Fruit fly (Drosophila melanogaster) whole organism, embryonic: ENCODE data around the gene hng2.

ENCODE experiments used
- Bdp1 ChIP-seq: fragments of 200-800 bp; sonication (Bioruptor generic); optimal IDR thresholded peaks from 3 replicates; lab custom pipeline; 2016; ENCODE audit warnings: missing biosample characterization, missing genetic modification characterization
- CG1024 ChIP-seq: fragments of 200-800 bp; sonication (Bioruptor generic); IDR thresholded peaks from 2 replicates; pipeline ENCODE4 v1.3.6; 2022; ENCODE audit warnings: missing biosample characterization, missing genetic modification characterization
- CG10321 ChIP-seq: fragments of 200-800 bp; sonication (Bioruptor generic); IDR thresholded peaks from 2 replicates; pipeline ENCODE4 v1.3.6; 2022; ENCODE audit warnings: missing biosample characterization, missing genetic modification characterization
- CG11456 ChIP-seq: fragments of 200-800 bp; sonication (Bioruptor generic); IDR thresholded peaks from 3 replicates; pipeline ENCODE4 v1.3.6; 2022; ENCODE audit warnings: missing biosample characterization, missing genetic modification characterization
- CG12071 ChIP-seq: fragments of 200-800 bp; sonication (Bioruptor generic); optimal IDR thresholded peaks from 3 replicates; lab custom pipeline; 2018; ENCODE audit warnings: missing biosample characterization, mild to moderate bottlenecking, missing genetic modification characterization
- CG13894 ChIP-seq: fragments of 200-800 bp; sonication (Bioruptor generic); optimal IDR thresholded peaks from 3 replicates; lab custom pipeline; 2018; ENCODE audit warnings: missing biosample characterization, mild to moderate bottlenecking, missing genetic modification characterization, moderate library complexity
- CG14441 ChIP-seq: fragments of 200-800 bp; sonication (Bioruptor generic); IDR thresholded peaks from 2 replicates; pipeline ENCODE4 v1.3.6; 2022; ENCODE audit warnings: missing biosample characterization, missing genetic modification characterization
- CG1602 ChIP-seq: fragments of 200-800 bp; sonication (Bioruptor generic); optimal IDR thresholded peaks from 3 replicates; lab custom pipeline; 2016; ENCODE audit warnings: missing biosample characterization, missing genetic modification characterization
- CG16779 ChIP-seq: fragments of 200-800 bp; sonication (Bioruptor generic); IDR thresholded peaks from 2 replicates; pipeline ENCODE4 v1.3.6; 2022; ENCODE audit warnings: missing biosample characterization, missing genetic modification characterization
- CG17361 ChIP-seq: fragments of 200-800 bp; sonication (Bioruptor generic); IDR thresholded peaks from 3 replicates; pipeline ENCODE4 v1.3.6; 2022; ENCODE audit warnings: missing biosample characterization, missing genetic modification characterization
- CG18476 ChIP-seq: fragments of 200-800 bp; sonication (Bioruptor generic); optimal IDR thresholded peaks from 2 replicates; lab custom pipeline; 2016; ENCODE audit warnings: missing biosample characterization, mild to moderate bottlenecking, missing genetic modification characterization
- CG2116 ChIP-seq: fragments of 200-800 bp; sonication (Bioruptor generic); optimal IDR thresholded peaks from 3 replicates; lab custom pipeline; 2018; ENCODE audit warnings: missing biosample characterization, mild to moderate bottlenecking, missing genetic modification characterization
- CG2678 ChIP-seq: fragments of 200-800 bp; sonication (Bioruptor generic); optimal IDR thresholded peaks from 3 replicates; lab custom pipeline; 2019; ENCODE audit warnings: missing biosample characterization, mild to moderate bottlenecking, missing genetic modification characterization, moderate library complexity
- CG2875 ChIP-seq: fragments of 200-800 bp; sonication (Bioruptor generic); optimal IDR thresholded peaks from 2 replicates; lab custom pipeline; 2017; ENCODE audit warnings: missing biosample characterization, mild to moderate bottlenecking, missing genetic modification characterization, missing genetic modification reagents
- CG3407 ChIP-seq: fragments of 200-800 bp; sonication (Bioruptor generic); optimal IDR thresholded peaks from 2 replicates; lab custom pipeline; 2018; ENCODE audit warnings: missing biosample characterization, mild to moderate bottlenecking, missing genetic modification characterization
- CG6791 ChIP-seq: fragments of 200-800 bp; sonication (Bioruptor generic); IDR thresholded peaks from 3 replicates; pipeline ENCODE4 v1.3.6; 2022; ENCODE audit warnings: missing biosample characterization, missing genetic modification characterization; ENCODE audit not compliant: partially characterized antibody
- CG9797 ChIP-seq: fragments of 200-800 bp; sonication (Bioruptor generic); optimal IDR thresholded peaks from 3 replicates; lab custom pipeline; 2018; ENCODE audit warnings: missing biosample characterization, mild to moderate bottlenecking, missing genetic modification characterization
- CkIIα-i1 ChIP-seq: fragments of 200-800 bp; sonication (Bioruptor generic); IDR thresholded peaks from 2 replicates; pipeline ENCODE4 v1.3.6; 2022; ENCODE audit warnings: missing biosample characterization, missing genetic modification characterization
- Dfd ChIP-seq, 2 experiments: fragments of >200 bp; optimal IDR thresholded peaks; 2 replicates each; lab custom pipeline; 2017; ENCODE audit warnings: missing biosample characterization in 2 of 2, missing genetic modification characterization in 2 of 2
- E2f1 ChIP-seq: fragments of 200-800 bp; sonication (Bioruptor generic); IDR thresholded peaks from 2 replicates; pipeline ENCODE4 v1.3.6; 2022; ENCODE audit warnings: missing biosample characterization, missing genetic modification characterization
- Elba2 ChIP-seq: fragments of 200-800 bp; sonication (Bioruptor generic); optimal IDR thresholded peaks from 3 replicates; lab custom pipeline; 2016; ENCODE audit warnings: missing biosample characterization, missing genetic modification characterization
- Fer1 ChIP-seq: fragments of 200-800 bp; sonication (Bioruptor generic); optimal IDR thresholded peaks from 2 replicates; lab custom pipeline; 2017; ENCODE audit warnings: missing biosample characterization, mild to moderate bottlenecking, missing genetic modification characterization
- Hsf ChIP-seq: fragments of 200-800 bp; sonication (Bioruptor generic); optimal IDR thresholded peaks from 3 replicates; lab custom pipeline; 2016; ENCODE audit warnings: missing biosample characterization, missing genetic modification characterization
- Mad ChIP-seq: fragments of 200-800 bp; sonication (Bioruptor generic); optimal IDR thresholded peaks from 2 replicates; lab custom pipeline; 2016; ENCODE audit warnings: missing biosample characterization, missing genetic modification characterization
- Neu2 ChIP-seq: fragments of 200-800 bp; sonication (Bioruptor generic); optimal IDR thresholded peaks from 3 replicates; lab custom pipeline; 2016; ENCODE audit warnings: missing biosample characterization, missing genetic modification characterization, borderline replicate concordance
- Nf-YC ChIP-seq: fragments of 200-800 bp; optimal IDR thresholded peaks from 3 replicates; lab custom pipeline; 2019; ENCODE audit warnings: missing biosample characterization, mild to moderate bottlenecking, missing genetic modification characterization, moderate library complexity
- Optix ChIP-seq: fragments of 200-800 bp; sonication (Bioruptor generic); IDR thresholded peaks from 3 replicates; pipeline ENCODE4 v1.3.6; 2022; ENCODE audit warnings: missing biosample characterization, missing genetic modification characterization
- Poxn ChIP-seq: fragments of 200-800 bp; sonication (Bioruptor generic); IDR thresholded peaks from 2 replicates; pipeline ENCODE4 v1.3.6; 2022; ENCODE audit warnings: missing biosample characterization, missing genetic modification characterization
- Side ChIP-seq: fragments of 200-800 bp; sonication (Bioruptor generic); optimal IDR thresholded peaks from 2 replicates; lab custom pipeline; 2016; ENCODE audit warnings: missing biosample characterization, missing genetic modification characterization
- Sox102F ChIP-seq: fragments of 200-800 bp; sonication (Bioruptor generic); optimal IDR thresholded peaks from 2 replicates; lab custom pipeline; 2018; ENCODE audit warnings: missing biosample characterization, mild to moderate bottlenecking, missing genetic modification characterization, moderate library complexity
- Ssrp ChIP-seq: fragments of 200-800 bp; sonication (Bioruptor generic); optimal IDR thresholded peaks from 2 replicates; lab custom pipeline; 2018; ENCODE audit warnings: missing biosample characterization, mild to moderate bottlenecking, missing genetic modification characterization, moderate library complexity
- Xbp1 ChIP-seq: fragments of 200-800 bp; sonication (Bioruptor generic); optimal IDR thresholded peaks from 3 replicates; lab custom pipeline; 2016; ENCODE audit warnings: missing biosample characterization, mild to moderate bottlenecking, missing genetic modification characterization
- YL-1 ChIP-seq: fragments of 200-800 bp; sonication (Bioruptor generic); optimal IDR thresholded peaks from 3 replicates; lab custom pipeline; 2017; ENCODE audit warnings: missing biosample characterization, mild to moderate bottlenecking, missing genetic modification characterization
- ab ChIP-seq: fragments of 200-800 bp; sonication (Bioruptor generic); optimal IDR thresholded peaks from 2 replicates; lab custom pipeline; 2016; ENCODE audit warnings: missing biosample characterization, missing genetic modification characterization
- cwo ChIP-seq: fragments of 200-800 bp; sonication (Bioruptor generic); optimal IDR thresholded peaks from 3 replicates; lab custom pipeline; 2017; ENCODE audit warnings: missing biosample characterization, missing genetic modification characterization, mild to moderate bottlenecking, moderate library complexity, missing genetic modification reagents
- da ChIP-seq: fragments of 200-800 bp; sonication (Bioruptor generic); optimal IDR thresholded peaks from 2 replicates; lab custom pipeline; 2016; ENCODE audit warnings: missing biosample characterization, missing genetic modification characterization
- dm ChIP-seq: fragments of 200-800 bp; sonication (Bioruptor generic); optimal IDR thresholded peaks from 3 replicates; lab custom pipeline; 2016; ENCODE audit warnings: missing biosample characterization, missing genetic modification characterization
- dpn ChIP-seq, 2 experiments: fragments of 200-800 bp; sonication (Bioruptor generic); optimal IDR thresholded peaks; 3 replicates each; lab custom pipeline; 2016; ENCODE audit warnings: missing biosample characterization in 2 of 2, missing genetic modification characterization in 2 of 2
- emc ChIP-seq: fragments of 200-800 bp; sonication (Bioruptor generic); optimal IDR thresholded peaks from 2 replicates; lab custom pipeline; 2016; ENCODE audit warnings: missing biosample characterization, missing genetic modification characterization
- en ChIP-seq: fragments of 200-800 bp; sonication (Bioruptor generic); optimal IDR thresholded peaks from 2 replicates; lab custom pipeline; 2016; ENCODE audit warnings: missing biosample characterization, missing genetic modification characterization
- gce ChIP-seq: fragments of 200-800 bp; sonication (Bioruptor generic); IDR thresholded peaks from 3 replicates; pipeline ENCODE4 v1.3.6; 2022; ENCODE audit warnings: missing biosample characterization, missing genetic modification characterization
- grau ChIP-seq: fragments of 200-800 bp; optimal IDR thresholded peaks from 3 replicates; lab custom pipeline; 2019; ENCODE audit warnings: missing biosample characterization, mild to moderate bottlenecking, missing genetic modification characterization, moderate library complexity
- lab ChIP-seq: fragments of 200-800 bp; sonication (Bioruptor generic); optimal IDR thresholded peaks from 3 replicates; lab custom pipeline; 2017; ENCODE audit warnings: missing biosample characterization, missing genetic modification characterization, mild to moderate bottlenecking, moderate library complexity, missing genetic modification reagents
- lbe ChIP-seq: fragments of 200-800 bp; sonication (Bioruptor generic); optimal IDR thresholded peaks from 2 replicates; lab custom pipeline; 2016; ENCODE audit warnings: missing biosample characterization, mild to moderate bottlenecking, missing genetic modification characterization
- otp ChIP-seq: fragments of 200-800 bp; sonication (Bioruptor generic); IDR thresholded peaks from 3 replicates; pipeline ENCODE4, ENCODE4 v1.3.6; 2022; ENCODE audit warnings: missing biosample characterization, missing genetic modification characterization
- peb ChIP-seq: fragments of 200-800 bp; sonication (Bioruptor generic); IDR thresholded peaks from 2 replicates; pipeline ENCODE4 v1.3.6; 2022; ENCODE audit warnings: missing biosample characterization, missing genetic modification characterization
- pros ChIP-seq: fragments of 200-800 bp; sonication (Bioruptor generic); optimal IDR thresholded peaks from 3 replicates; lab custom pipeline; 2019; ENCODE audit warnings: missing biosample characterization, mild to moderate bottlenecking, missing genetic modification characterization, moderate library complexity
- psq ChIP-seq: fragments of 200-800 bp; sonication (Bioruptor generic); optimal IDR thresholded peaks from 2 replicates; lab custom pipeline; 2017; ENCODE audit warnings: missing biosample characterization, missing genetic modification characterization
- tap ChIP-seq: fragments of 200-800 bp; optimal IDR thresholded peaks from 3 replicates; lab custom pipeline; 2019; ENCODE audit warnings: missing biosample characterization, mild to moderate bottlenecking, missing genetic modification characterization, moderate library complexity
- ttk ChIP-seq: fragments of 200-800 bp; sonication (Bioruptor generic); IDR thresholded peaks from 2 replicates; pipeline ENCODE4 v2.1.2; 2022; ENCODE audit warnings: missing biosample characterization, missing genetic modification characterization
- zfh2 ChIP-seq: fragments of 200-800 bp; sonication (Bioruptor generic); optimal IDR thresholded peaks from 2 replicates; lab custom pipeline; 2016; ENCODE audit warnings: missing biosample characterization, missing genetic modification characterization

hng2 gene

DNA sequence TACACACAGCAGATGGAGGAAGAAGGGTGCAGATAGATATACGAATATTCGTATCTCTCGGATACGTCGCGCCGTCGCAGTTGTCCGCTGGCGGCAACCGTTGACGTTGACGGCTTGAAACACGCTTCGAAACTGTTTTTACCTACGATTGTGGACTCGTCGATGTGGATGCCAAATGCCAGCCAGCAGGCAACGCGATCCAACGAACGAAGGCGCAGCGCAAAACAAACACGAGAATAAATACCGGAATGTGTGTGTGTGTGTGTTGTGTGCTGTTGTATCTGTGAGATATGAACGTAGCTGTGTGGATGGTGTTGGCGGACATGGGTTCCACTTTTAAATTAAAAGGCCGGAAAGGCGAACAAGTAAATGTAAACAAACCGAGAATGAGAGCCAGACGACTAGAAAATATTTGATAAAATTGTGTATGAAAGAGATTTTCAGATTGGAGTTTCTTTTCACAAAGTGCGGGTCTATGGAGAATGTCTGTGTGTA is 40.1 kb downstream of the hng2 start (continued):
- TF ChIP-seq en: no peak
- no peak for TF ChIP-seq Neu2
- TF ChIP-seq peb (GFP tag; lab: Robert Waterston, UW): no peak
- TF ChIP-seq CG2678 (tag; lab: Kevin White, UChicago): peak; percentile 63
- TF ChIP-seq CG2875 (GFP tag; lab: Kevin White, UChicago): peak; percentile 51
- peak; percentile 43 for TF ChIP-seq CG2116 (GFP tag; lab: Kevin White, UChicago)
- TF ChIP-seq CG17361: peak; percentile 20; the same call in 1 of the 3 replicates
- TF ChIP-seq CG12071 (GFP tag; lab: Kevin White, UChicago): peak; percentile 80
- peak; percentile 66; the same call in 1 of the 2 replicates for TF ChIP-seq CG16779 (GFP tag; lab: Robert Waterston, UW)
- TF ChIP-seq Fer1 (GFP tag; lab: Kevin White, UChicago): peak; percentile 75
- TF ChIP-seq CG13894: peak; percentile 81
- no peak for TF ChIP-seq emc (GFP tag; lab: Kevin White, UChicago)
- peak; percentile 8 to 49 for TF ChIP-seq dpn (GFP tag; optimal IDR thresholded peaks at IDR 0.05; lab: Kevin White, UChicago)
- TF ChIP-seq Nf-YC (tag; lab: Kevin White, UChicago): peak; percentile 53
- peak; percentile 87 for TF ChIP-seq otp (GFP tag; lab: Robert Waterston, UW)
- peak; percentile 41; the same call in 1 of the 2 replicates for TF ChIP-seq CG10321 (GFP tag; lab: Robert Waterston, UW)
- peak; percentile 51 for TF ChIP-seq tap (tag; lab: Kevin White, UChicago)
- no peak for TF ChIP-seq da (GFP tag; lab: Kevin White, UChicago)
- TF ChIP-seq gce (GFP tag; lab: Robert Waterston, UW): peak; percentile 41; the same call in 2 of the 3 replicates
- TF ChIP-seq grau: peak; percentile 52
- TF ChIP-seq CG11456 (GFP tag; lab: Robert Waterston, UW): no peak
- no peak; the same call in 1 of the 2 replicates for TF ChIP-seq CkIIα-i1
- TF ChIP-seq CG1024 (GFP tag; lab: Robert Waterston, UW): 0 out of 2 replicates have a peak, but pooled peaks have one; percentile 19
- TF ChIP-seq Hsf: peak; percentile 28
- TF ChIP-seq Mad (GFP tag; lab: Kevin White, UChicago): no peak
- peak; percentile 41 for TF ChIP-seq Bdp1
- no peak for TF ChIP-seq ab (GFP tag; lab: Kevin White, UChicago)
- TF ChIP-seq CG6791 (GFP tag; lab: Robert Waterston, UW): peak; percentile 66; the same call in 2 of the 3 replicates
- TF ChIP-seq CG1602: no peak
- TF ChIP-seq ttk (GFP tag; lab: Robert Waterston, UW): peak; percentile 38; the same call in 1 of the 2 replicates
- peak; percentile 34 for TF ChIP-seq dm (GFP tag; lab: Kevin White, UChicago)
- TF ChIP-seq lbe: peak; percentile 23
- peak; percentile 8; the same call in 1 of the 2 replicates for TF ChIP-seq E2f1
- peak; percentile 86 for TF ChIP-seq Side (GFP tag; lab: Kevin White, UChicago)
- peak; percentile 84 for TF ChIP-seq lab (GFP tag; lab: Kevin White, UChicago)
- peak; percentile 45 for TF ChIP-seq cwo
- TF ChIP-seq Ssrp: no peak
- no peak for TF ChIP-seq CG18476 (GFP tag; lab: Kevin White, UChicago)
- no peak for TF ChIP-seq CG14441
- no peak for TF ChIP-seq Optix (GFP tag; lab: Robert Waterston, UW)
- peak; percentile 49 for TF ChIP-seq YL-1 (GFP tag; lab: Kevin White, UChicago)
- TF ChIP-seq Poxn (GFP tag; lab: Robert Waterston, UW): no peak
- peak; percentile 84 for TF ChIP-seq pros
- peak; percentile 45 for TF ChIP-seq CG3407 (GFP tag; lab: Kevin White, UChicago)
- peak; percentile 16 for TF ChIP-seq CG9797
- no peak for TF ChIP-seq zfh2 (GFP tag; lab: Kevin White, UChicago)
- TF ChIP-seq Dfd (GFP tag; optimal IDR thresholded peaks at IDR 0.05; lab: Kevin White, UChicago): no peak
- peak; percentile 13 for TF ChIP-seq Elba2 (GFP tag; lab: Kevin White, UChicago)
- peak; percentile 16 for TF ChIP-seq Xbp1 (GFP tag; lab: Kevin White, UChicago)
- peak; percentile 97 for TF ChIP-seq psq (GFP tag; lab: Kevin White, UChicago)
- peak; percentile 0 for TF ChIP-seq Sox102F (GFP tag; lab: Kevin White, UChicago)
